ENCODE assay signal across 1 fruit fly cellular context in the genomic region with DNA sequence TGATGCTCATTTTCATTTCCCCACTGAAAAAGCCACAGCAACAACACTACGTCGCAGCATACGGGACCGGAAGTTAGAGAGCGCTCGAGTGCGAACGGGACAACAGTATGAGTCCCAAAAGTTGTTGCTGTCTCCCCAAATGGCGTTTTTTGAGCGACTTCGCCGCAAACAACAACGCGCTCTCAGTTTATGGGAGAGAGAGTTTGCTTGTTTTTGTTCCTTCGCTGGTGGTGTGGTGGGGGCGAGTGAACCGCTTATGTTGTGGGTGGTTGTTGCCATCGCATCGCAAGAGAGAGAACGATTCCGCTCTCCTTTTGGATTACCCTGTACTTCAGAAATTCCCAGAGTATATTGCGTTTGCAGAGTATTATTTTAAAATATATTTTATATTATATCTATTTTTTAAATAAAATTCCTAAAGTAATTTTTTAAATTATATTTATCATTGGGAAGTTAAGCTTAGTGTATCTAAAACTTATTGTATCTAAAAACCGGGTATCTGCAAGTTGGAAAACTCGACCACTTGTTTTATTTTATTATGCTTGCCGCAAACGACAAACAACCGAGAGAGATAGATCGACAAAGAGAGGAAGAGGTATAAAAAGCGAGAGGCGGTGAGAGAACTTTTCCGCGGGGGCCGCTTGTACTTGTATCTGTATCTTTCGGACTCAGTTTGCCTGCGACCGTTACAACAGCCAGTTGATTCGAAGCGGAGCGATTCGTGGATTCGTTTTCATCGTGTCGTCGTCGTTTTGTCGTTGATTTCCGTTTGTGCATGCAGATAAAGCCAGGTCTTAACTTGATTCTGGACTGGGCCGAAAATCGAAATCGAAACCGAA.
TF ChIP-seq lines count a peak whose summit lies in the region.

A gene (plus strand): TSS at position 669 of the 839 bp plus-strand sequence.

TF ChIP-seq in whole organism, embryonic, 481 proteins besides CTCF, POLR2A, EP300 and RAD21 (continued from another document and continues in another):
- TF ChIP-seq Doc2 (GFP tag; IDR thresholded peaks at IDR 0.05; lab: Robert Waterston, UW), result peak; percentile 94
- TF ChIP-seq CG1233 (GFP tag; optimal IDR thresholded peaks at IDR 0.05; lab: Kevin White, UChicago), result peak; percentile 99
- TF ChIP-seq prd (optimal IDR thresholded peaks at IDR 0.05; lab: Kevin White, UChicago), result no peak
- peak; percentile 99 for TF ChIP-seq prd (GFP tag; IDR thresholded peaks at IDR 0.05; lab: Robert Waterston, UW)
- TF ChIP-seq nmo (GFP tag; optimal IDR thresholded peaks at IDR 0.05; lab: Kevin White, UChicago), result peak; percentile 100
- TF ChIP-seq HLH3B (GFP tag; IDR thresholded peaks at IDR 0.05; lab: Robert Waterston, UW), result peak; percentile 99
- peak; percentile 94 for TF ChIP-seq sr (GFP tag; IDR thresholded peaks at IDR 0.05; lab: Robert Waterston, UW)
- TF ChIP-seq lov (optimal IDR thresholded peaks at IDR 0.05; lab: Kevin White, UChicago), result no peak
- TF ChIP-seq lov (GFP tag; IDR thresholded peaks at IDR 0.05; lab: Robert Waterston, UW), result peak; percentile 98
- TF ChIP-seq Spps (tag; optimal IDR thresholded peaks at IDR 0.05; lab: Kevin White, UChicago), result peak; percentile 99
- TF ChIP-seq ATbp (GFP tag; optimal IDR thresholded peaks at IDR 0.05; lab: Kevin White, UChicago), result peak; percentile 99
- peak; percentile 99 for TF ChIP-seq CG11504 (tag; optimal IDR thresholded peaks at IDR 0.05; lab: Kevin White, UChicago)
- peak; percentile 100 for TF ChIP-seq gem (tag; optimal IDR thresholded peaks at IDR 0.05; lab: Kevin White, UChicago)
- peak; percentile 87 for TF ChIP-seq CG7745 (tag; optimal IDR thresholded peaks at IDR 0.05; lab: Kevin White, UChicago)
- peak; percentile 100 for TF ChIP-seq tgo (GFP tag; IDR thresholded peaks at IDR 0.05; lab: Robert Waterston, UW)
- TF ChIP-seq hkb (optimal IDR thresholded peaks at IDR 0.05; lab: Kevin White, UChicago), result no peak
- peak; percentile 99 for TF ChIP-seq hkb (GFP tag; IDR thresholded peaks at IDR 0.05; lab: Robert Waterston, UW)
- peak; percentile 91 for TF ChIP-seq dati (GFP tag; IDR thresholded peaks at IDR 0.05; lab: Robert Waterston, UW)
- TF ChIP-seq cas (GFP tag; IDR thresholded peaks at IDR 0.05; lab: Robert Waterston, UW), result peak; percentile 96
- peak; percentile 98 for TF ChIP-seq CG3726 (GFP tag; IDR thresholded peaks at IDR 0.05; lab: Robert Waterston, UW)
- peak; percentile 99 for TF ChIP-seq phol (tag; optimal IDR thresholded peaks at IDR 0.05; lab: Kevin White, UChicago)
- peak; percentile 99 for TF ChIP-seq CG15269 (tag; optimal IDR thresholded peaks at IDR 0.05; lab: Kevin White, UChicago)
- TF ChIP-seq sens-2 (GFP tag; IDR thresholded peaks at IDR 0.05; lab: Robert Waterston, UW), result peak; percentile 95
- peak; percentile 98 for TF ChIP-seq CG11085 (GFP tag; IDR thresholded peaks at IDR 0.05; lab: Robert Waterston, UW)
- TF ChIP-seq lilli (GFP tag; optimal IDR thresholded peaks at IDR 0.05; lab: Kevin White, UChicago), result peak; percentile 92
- TF ChIP-seq eve (GFP tag; optimal IDR thresholded peaks at IDR 0.05; lab: Kevin White, UChicago), result peak in 1 of 2 experiments; percentile 58
- peak; percentile 95 for TF ChIP-seq kay (GFP tag; optimal IDR thresholded peaks at IDR 0.05; lab: Kevin White, UChicago)
- TF ChIP-seq CG17912 (GFP tag; optimal IDR thresholded peaks at IDR 0.05; lab: Kevin White, UChicago), result peak; percentile 79
- peak; percentile 97 for TF ChIP-seq CG16815 (GFP tag; optimal IDR thresholded peaks at IDR 0.05; lab: Kevin White, UChicago)
- TF ChIP-seq CG30020 (tag; optimal IDR thresholded peaks at IDR 0.05; lab: Kevin White, UChicago), result peak; percentile 91
- TF ChIP-seq esg (GFP tag; conservative IDR thresholded peaks at IDR 0.05; lab: Robert Waterston, UW), result peak; percentile 99
- peak; percentile 94 for TF ChIP-seq CG4328 (GFP tag; optimal IDR thresholded peaks at IDR 0.05; lab: Kevin White, UChicago)
- TF ChIP-seq Hey (tag; optimal IDR thresholded peaks at IDR 0.05; lab: Kevin White, UChicago), result no peak
- TF ChIP-seq Atf-2 (GFP tag; optimal IDR thresholded peaks at IDR 0.05; lab: Kevin White, UChicago), result peak; percentile 68
- peak; percentile 99 for TF ChIP-seq unpg (GFP tag; optimal IDR thresholded peaks at IDR 0.05; lab: Kevin White, UChicago)
- TF ChIP-seq CG9215 (GFP tag; IDR thresholded peaks at IDR 0.05; lab: Robert Waterston, UW), result peak; percentile 98
- peak; percentile 96 for TF ChIP-seq Oaz (GFP tag; IDR thresholded peaks at IDR 0.05; lab: Robert Waterston, UW)
- peak; percentile 70 for TF ChIP-seq CG4854 (GFP tag; optimal IDR thresholded peaks at IDR 0.05; lab: Kevin White, UChicago)
- TF ChIP-seq sqz (GFP tag; optimal IDR thresholded peaks at IDR 0.05; lab: Kevin White, UChicago), result peak; percentile 98
- TF ChIP-seq bigmax (GFP tag; optimal IDR thresholded peaks at IDR 0.05; lab: Kevin White, UChicago), result no peak
- peak; percentile 93 for TF ChIP-seq CG31388 (GFP tag; optimal IDR thresholded peaks at IDR 0.05; lab: Kevin White, UChicago)
- peak; percentile 56 for TF ChIP-seq Dip3 (GFP tag; optimal IDR thresholded peaks at IDR 0.05; lab: Kevin White, UChicago)
- peak; percentile 97 for TF ChIP-seq peb (GFP tag; IDR thresholded peaks at IDR 0.05; lab: Robert Waterston, UW)
- peak; percentile 78 for TF ChIP-seq CG7928 (GFP tag; optimal IDR thresholded peaks at IDR 0.05; lab: Kevin White, UChicago)
- TF ChIP-seq CG10462 (GFP tag; optimal IDR thresholded peaks at IDR 0.05; lab: Kevin White, UChicago), result peak; percentile 94
- peak; percentile 99 for TF ChIP-seq slbo (GFP tag; IDR thresholded peaks at IDR 0.05; lab: Robert Waterston, UW)
- peak; percentile 95 for TF ChIP-seq crol (GFP tag; IDR thresholded peaks at IDR 0.05; lab: Robert Waterston, UW)
- TF ChIP-seq CG33557 (GFP tag; optimal IDR thresholded peaks at IDR 0.05; lab: Kevin White, UChicago), result peak; percentile 97
- peak; percentile 100 for TF ChIP-seq vvl (GFP tag; IDR thresholded peaks at IDR 0.05; lab: Robert Waterston, UW)
- peak; percentile 29 for TF ChIP-seq NC2β (GFP tag; optimal IDR thresholded peaks at IDR 0.05; lab: Kevin White, UChicago)
- peak; percentile 96 for TF ChIP-seq CG30403 (GFP tag; optimal IDR thresholded peaks at IDR 0.05; lab: Kevin White, UChicago)
- peak; percentile 94 to 100 for TF ChIP-seq bsh (GFP tag; optimal IDR thresholded peaks at IDR 0.05; lab: Kevin White, UChicago)
- TF ChIP-seq Hand (GFP tag; optimal IDR thresholded peaks at IDR 0.05; lab: Kevin White, UChicago), result peak; percentile 98
- peak; percentile 20 for TF ChIP-seq Camta (GFP tag; optimal IDR thresholded peaks at IDR 0.05; lab: Kevin White, UChicago)
- peak; percentile 67 for TF ChIP-seq Side (GFP tag; optimal IDR thresholded peaks at IDR 0.05; lab: Kevin White, UChicago)
- peak; percentile 99 for TF ChIP-seq CG13296 (GFP tag; optimal IDR thresholded peaks at IDR 0.05; lab: Kevin White, UChicago)
- no peak for TF ChIP-seq Neu2 (GFP tag; optimal IDR thresholded peaks at IDR 0.05; lab: Kevin White, UChicago; ENCODE audit: borderline replicate concordance)
- peak; percentile 97 for TF ChIP-seq Six4 (GFP tag; optimal IDR thresholded peaks at IDR 0.05; lab: Kevin White, UChicago)
- TF ChIP-seq dmrt11E (tag; optimal IDR thresholded peaks at IDR 0.05; lab: Kevin White, UChicago), result peak; percentile 99
- peak; percentile 93 for TF ChIP-seq CG5245 (GFP tag; optimal IDR thresholded peaks at IDR 0.05; lab: Kevin White, UChicago)
- no peak for TF ChIP-seq h (optimal IDR thresholded peaks at IDR 0.05; lab: Kevin White, UChicago)
- TF ChIP-seq CG34376 (GFP tag; optimal IDR thresholded peaks at IDR 0.05; lab: Kevin White, UChicago), result peak; percentile 79
- peak; percentile 99 for TF ChIP-seq ase (GFP tag; IDR thresholded peaks at IDR 0.05; lab: Robert Waterston, UW)
- TF ChIP-seq CG3847 (GFP tag; IDR thresholded peaks at IDR 0.05; lab: Robert Waterston, UW), result peak; percentile 99
- peak; percentile 29 for TF ChIP-seq Dp (GFP tag; optimal IDR thresholded peaks at IDR 0.05; lab: Kevin White, UChicago)
- peak; percentile 66 for TF ChIP-seq Dad (GFP tag; optimal IDR thresholded peaks at IDR 0.05; lab: Kevin White, UChicago)
- TF ChIP-seq caup (GFP tag; optimal IDR thresholded peaks at IDR 0.05; lab: Kevin White, UChicago; ENCODE audit: severe bottlenecking), result peak; percentile 98
- TF ChIP-seq CG11723 (GFP tag; optimal IDR thresholded peaks at IDR 0.05; lab: Kevin White, UChicago), result peak; percentile 92
- TF ChIP-seq CG6791 (GFP tag; IDR thresholded peaks at IDR 0.05; lab: Robert Waterston, UW; ENCODE audit: partially characterized antibody), result peak; percentile 54; the same call in 2 of the 3 replicates
- TF ChIP-seq CG13287 (GFP tag; IDR thresholded peaks at IDR 0.05; lab: Robert Waterston, UW; ENCODE audit: partially characterized antibody), result peak; percentile 65
- TF ChIP-seq nerfin-1 (tag; optimal IDR thresholded peaks at IDR 0.05; lab: Kevin White, UChicago), result peak; percentile 98
- peak; percentile 91 for TF ChIP-seq CG8359 (GFP tag; optimal IDR thresholded peaks at IDR 0.05; lab: Kevin White, UChicago; ENCODE audit: borderline replicate concordance)
- TF ChIP-seq HmgD (GFP tag; optimal IDR thresholded peaks at IDR 0.05; lab: Kevin White, UChicago), result peak; percentile 46
- TF ChIP-seq insv (GFP tag; optimal IDR thresholded peaks at IDR 0.05; lab: Kevin White, UChicago), result peak in 1 of 2 experiments; percentile 70
- TF ChIP-seq CG14050 (GFP tag; IDR thresholded peaks at IDR 0.05; lab: Robert Waterston, UW), result peak; percentile 97
- TF ChIP-seq CG32532 (GFP tag; IDR thresholded peaks at IDR 0.05; lab: Robert Waterston, UW), result peak; percentile 99
- TF ChIP-seq amos (GFP tag; IDR thresholded peaks at IDR 0.05; lab: Robert Waterston, UW; ENCODE audit: partially characterized antibody), result no peak; the same call in 1 of the 2 replicates
- peak; percentile 54 for TF ChIP-seq CG1647 (GFP tag; optimal IDR thresholded peaks at IDR 0.05; lab: Kevin White, UChicago)
- TF ChIP-seq jigr1 (GFP tag; IDR thresholded peaks at IDR 0.05; lab: Robert Waterston, UW), result peak; percentile 98
- 0 out of 2 replicates have a peak, but pooled peaks have one; percentile 18 for TF ChIP-seq sna (GFP tag; IDR thresholded peaks at IDR 0.05; lab: Robert Waterston, UW; ENCODE audit: partially characterized antibody)
- peak; percentile 99 for TF ChIP-seq Ada2b (GFP tag; IDR thresholded peaks at IDR 0.05; lab: Robert Waterston, UW)
- TF ChIP-seq D19B (GFP tag; optimal IDR thresholded peaks at IDR 0.05; lab: Kevin White, UChicago), result peak; percentile 100
- TF ChIP-seq CG11398 (GFP tag; optimal IDR thresholded peaks at IDR 0.05; lab: Kevin White, UChicago), result no peak
- TF ChIP-seq cg (GFP tag; optimal IDR thresholded peaks at IDR 0.05; lab: Kevin White, UChicago), result peak; percentile 20
- TF ChIP-seq CG14710 (tag; optimal IDR thresholded peaks at IDR 0.05; lab: Kevin White, UChicago), result peak; percentile 98
- peak; percentile 98 for TF ChIP-seq CG11247 (GFP tag; IDR thresholded peaks at IDR 0.05; lab: Robert Waterston, UW)
- TF ChIP-seq Myb (GFP tag; optimal IDR thresholded peaks at IDR 0.05; lab: Kevin White, UChicago), result peak; percentile 63
- TF ChIP-seq CG31224 (GFP tag; IDR thresholded peaks at IDR 0.05; lab: Robert Waterston, UW), result peak; percentile 97
- TF ChIP-seq bowl (GFP tag; IDR thresholded peaks at IDR 0.05; lab: Robert Waterston, UW), result peak; percentile 96
- TF ChIP-seq CG2199 (GFP tag; IDR thresholded peaks at IDR 0.05; lab: Robert Waterston, UW), result peak; percentile 97
- peak; percentile 77 for TF ChIP-seq dan (GFP tag; IDR thresholded peaks at IDR 0.05; lab: Robert Waterston, UW)
- peak; percentile 99 for TF ChIP-seq Dek (tag; optimal IDR thresholded peaks at IDR 0.05; lab: Kevin White, UChicago)
- peak; percentile 69 for TF ChIP-seq CG10565 (GFP tag; optimal IDR thresholded peaks at IDR 0.05; lab: Kevin White, UChicago)
- TF ChIP-seq CG2712 (tag; optimal IDR thresholded peaks at IDR 0.05; lab: Kevin White, UChicago), result peak; percentile 100
- peak; percentile 99 for TF ChIP-seq Blimp-1 (GFP tag; optimal IDR thresholded peaks at IDR 0.05; lab: Kevin White, UChicago)
- peak; percentile 22 for TF ChIP-seq ash1 (GFP tag; optimal IDR thresholded peaks at IDR 0.05; lab: Kevin White, UChicago)
- peak; percentile 62 for TF ChIP-seq CG16863 (GFP tag; optimal IDR thresholded peaks at IDR 0.05; lab: Kevin White, UChicago)
- peak; percentile 93 for TF ChIP-seq CG18764 (GFP tag; optimal IDR thresholded peaks at IDR 0.05; lab: Kevin White, UChicago)
- TF ChIP-seq CG12769 (tag; optimal IDR thresholded peaks at IDR 0.05; lab: Kevin White, UChicago), result peak; percentile 80
- TF ChIP-seq lola (GFP tag; optimal IDR thresholded peaks at IDR 0.05; lab: Kevin White, UChicago), result peak in 1 of 3 experiments; percentile 99
- peak; percentile 79 for TF ChIP-seq vfl (GFP tag; optimal IDR thresholded peaks at IDR 0.05; lab: Kevin White, UChicago)
- peak; percentile 8 for TF ChIP-seq CG3995 (GFP tag; optimal IDR thresholded peaks at IDR 0.05; lab: Kevin White, UChicago)
- peak; percentile 29 for TF ChIP-seq unc-4 (GFP tag; IDR thresholded peaks at IDR 0.05; lab: Robert Waterston, UW; ENCODE audit: partially characterized antibody)
- TF ChIP-seq trem (tag; optimal IDR thresholded peaks at IDR 0.05; lab: Kevin White, UChicago), result peak; percentile 97
- peak; percentile 77 for TF ChIP-seq B-H2 (GFP tag; optimal IDR thresholded peaks at IDR 0.05; lab: Kevin White, UChicago)
- TF ChIP-seq CG2120 (GFP tag; optimal IDR thresholded peaks at IDR 0.05; lab: Kevin White, UChicago), result peak; percentile 96
- TF ChIP-seq CG3281 (GFP tag; optimal IDR thresholded peaks at IDR 0.05; lab: Kevin White, UChicago), result peak; percentile 98
- TF ChIP-seq CG10366 (GFP tag; IDR thresholded peaks at IDR 0.05; lab: Robert Waterston, UW), result peak; percentile 98
- peak; percentile 100 for TF ChIP-seq aop (GFP tag; IDR thresholded peaks at IDR 0.05; lab: Robert Waterston, UW)
- TF ChIP-seq nerfin-2 (GFP tag; IDR thresholded peaks at IDR 0.05; lab: Robert Waterston, UW; ENCODE audit: partially characterized antibody), result no peak
- TF ChIP-seq CG15601 (tag; optimal IDR thresholded peaks at IDR 0.05; lab: Kevin White, UChicago), result peak; percentile 99
- no peak for TF ChIP-seq D (optimal IDR thresholded peaks at IDR 0.05; lab: Kevin White, UChicago)
- peak; percentile 99 for TF ChIP-seq D (GFP tag; optimal IDR thresholded peaks at IDR 0.05; lab: Kevin White, UChicago)
- TF ChIP-seq Atf6 (GFP tag; IDR thresholded peaks at IDR 0.05; lab: Robert Waterston, UW), result peak; percentile 97
- TF ChIP-seq zf30C (GFP tag; optimal IDR thresholded peaks at IDR 0.05; lab: Kevin White, UChicago), result no peak
- peak; percentile 88 for TF ChIP-seq CG4617 (GFP tag; optimal IDR thresholded peaks at IDR 0.05; lab: Kevin White, UChicago; ENCODE audit: borderline replicate concordance)
- 0 out of 3 replicates have a peak, but pooled peaks have one; percentile 31 for TF ChIP-seq HLH4C (GFP tag; IDR thresholded peaks at IDR 0.05; lab: Robert Waterston, UW; ENCODE audit: partially characterized antibody)
- TF ChIP-seq Kr (GFP tag; optimal IDR thresholded peaks at IDR 0.05; lab: Kevin White, UChicago), result peak; percentile 50
